Worm (Caenorhabditis elegans): Measurements from ENCODE around the gene phf-15.
"Not testable (repeated sequence)": the region's sequence is repeated elsewhere in the genome, so short reads cannot be mapped to it uniquely, and the experiment has no call there.

phf-15 gene

DNA sequence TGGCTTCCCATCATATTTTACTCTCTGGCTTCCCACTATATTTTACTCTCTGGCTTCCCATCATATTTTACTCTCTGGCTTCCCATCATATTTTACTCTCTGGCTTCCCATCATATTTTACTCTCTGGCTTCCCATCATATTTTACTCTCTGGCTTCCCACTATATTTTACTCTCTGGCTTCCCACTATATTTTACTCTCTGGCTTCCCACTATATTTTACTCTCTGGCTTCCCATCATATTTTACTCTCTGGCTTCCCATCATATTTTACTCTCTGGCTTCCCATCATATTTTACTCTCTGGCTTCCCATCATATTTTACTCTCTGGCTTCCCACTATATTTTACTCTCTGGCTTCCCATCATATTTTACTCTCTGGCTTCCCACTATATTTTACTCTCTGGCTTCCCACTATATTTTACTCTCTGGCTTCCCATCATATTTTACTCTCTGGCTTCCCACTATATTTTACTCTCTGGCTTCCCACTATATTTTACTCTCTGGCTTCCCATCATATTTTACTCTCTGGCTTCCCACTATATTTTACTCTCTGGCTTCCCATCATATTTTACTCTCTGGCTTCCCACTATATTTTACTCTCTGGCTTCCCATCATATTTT, 12.4 kb downstream of the phf-15 start:
- TF ChIP-seq madf-9 (GFP tag; conservative IDR thresholded peaks at IDR 0.05) = 0 out of 2 replicates have a peak, but pooled peaks have one; percentile 52
- TF ChIP-seq F44E2.7 (GFP tag; IDR thresholded peaks at IDR 0.05) = peak; percentile 61; the same call in 1 of the 2 replicates
- TF ChIP-seq php-3 (GFP tag; IDR thresholded peaks at IDR 0.05) = peak; percentile 44; the same call in 1 of the 2 replicates
- TF ChIP-seq madf-5 (GFP tag; IDR thresholded peaks at IDR 0.05) = peak in 1 of 2 experiments; percentile 91; a peak in 2 of 4 replicates
- TF ChIP-seq pha-4 (GFP tag; IDR thresholded peaks at IDR 0.05) = peak; percentile 84; the same call in 1 of the 2 replicates
- not testable (repeated sequence) for TF ChIP-seq pha-4 (tag; optimal IDR thresholded peaks at IDR 0.05)
- TF ChIP-seq Y75B8A.6 (GFP tag; IDR thresholded peaks at IDR 0.05) = 0 out of 2 replicates have a peak, but pooled peaks have one; percentile 69
- peak; percentile 78; the same call in 1 of the 2 replicates for TF ChIP-seq Y105C5A.15 (GFP tag; IDR thresholded peaks at IDR 0.05)
- TF ChIP-seq set-16 (GFP tag; IDR thresholded peaks at IDR 0.05) = peak; percentile 83
- 0 out of 2 replicates have a peak, but pooled peaks have one; percentile 16 for TF ChIP-seq snpc-1.2 (GFP tag; IDR thresholded peaks at IDR 0.05)
- 0 out of 2 replicates have a peak, but pooled peaks have one; percentile 42 for TF ChIP-seq lin-1 (GFP tag; IDR thresholded peaks at IDR 0.05)
- 0 out of 2 replicates have a peak, but pooled peaks have one; percentile 44 for TF ChIP-seq ceh-44 (GFP tag; IDR thresholded peaks at IDR 0.05)

DNA sequence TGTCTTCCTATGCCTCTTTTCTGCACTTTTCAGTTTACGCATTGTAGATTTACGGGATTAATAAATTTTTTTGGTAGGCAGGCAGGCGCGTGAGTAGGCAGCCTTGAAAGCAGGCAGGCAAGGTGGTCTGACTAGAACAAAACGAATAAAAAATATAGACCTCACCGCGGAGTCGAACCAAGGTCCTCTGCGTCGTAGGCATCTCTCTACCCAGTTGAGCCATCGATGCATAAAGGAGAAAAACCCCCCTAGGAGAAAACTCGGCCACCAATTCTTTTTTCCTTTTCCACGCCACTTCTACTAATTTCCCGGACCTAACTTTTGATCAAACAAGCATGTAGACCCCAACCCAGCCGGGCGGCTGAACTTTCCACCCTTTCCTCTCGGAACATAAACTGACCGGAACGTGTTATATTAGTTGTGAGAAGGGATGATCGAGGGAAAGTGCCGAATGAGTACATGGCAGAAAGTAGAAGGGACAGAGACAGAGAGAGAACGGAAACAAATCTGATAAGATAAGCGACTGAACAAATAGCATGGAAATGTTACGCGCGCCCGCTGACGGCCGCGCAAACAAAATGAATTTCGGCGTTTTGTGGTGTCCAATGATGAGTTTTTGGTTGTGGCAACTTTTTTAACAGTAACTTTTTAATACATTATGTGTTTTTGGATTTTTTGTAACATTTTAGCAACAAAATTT, 16.8 kb downstream of the phf-15 start:
- TF ChIP-seq madf-5 (GFP tag; IDR thresholded peaks at IDR 0.05) (0 out of 4 replicates have a peak, but pooled peaks of 1 of the 2 experiments have one; percentile 54), mes-2 (tag; optimal IDR thresholded peaks at IDR 0.05; ENCODE audit: poor library complexity, severe bottlenecking) (peak; percentile 28), aha-1 (tag) (peak; percentile 68), lir-3 (tag; optimal IDR thresholded peaks at IDR 0.05) (no peak), T26A8.4 (GFP tag; IDR thresholded peaks at IDR 0.05) (no peak), F37D6.2 (tag; optimal IDR thresholded peaks at IDR 0.05) (no peak), nhr-237 (tag; optimal IDR thresholded peaks at IDR 0.05) (no peak), nhr-10 (tag; optimal IDR thresholded peaks at IDR 0.05) (no peak), fos-1 (tag; optimal IDR thresholded peaks at IDR 0.05) (no peak), ama-1 (optimal IDR thresholded peaks at IDR 0.05) (no peak), nhr-6 (tag; optimal IDR thresholded peaks at IDR 0.05) (peak; percentile 2), zfp-3 (GFP tag; conservative IDR thresholded peaks at IDR 0.05) (no peak), Y75B8A.6 (GFP tag; IDR thresholded peaks at IDR 0.05) (no peak), F10B5.3 (tag; optimal IDR thresholded peaks at IDR 0.05) (no peak), hlh-11 (tag; optimal IDR thresholded peaks at IDR 0.05) (peak; percentile 51), mxl-3 (GFP tag; optimal IDR thresholded peaks at IDR 0.05) (peak; percentile 55), attf-4 (tag; optimal IDR thresholded peaks at IDR 0.05) (no peak), D1046.2 (GFP tag; IDR thresholded peaks at IDR 0.05) (no peak), ceh-62 (tag; optimal IDR thresholded peaks at IDR 0.05) (no peak), ceh-44 (GFP tag; IDR thresholded peaks at IDR 0.05) (no peak), F44E2.7 (GFP tag; IDR thresholded peaks at IDR 0.05) (no peak), php-3 (GFP tag; IDR thresholded peaks at IDR 0.05) (no peak), lin-15B (tag; optimal IDR thresholded peaks at IDR 0.05) (no peak), Y48G9A.11 (GFP tag; IDR thresholded peaks at IDR 0.05) (no peak), nhr-42 (GFP tag; IDR thresholded peaks at IDR 0.05) (no peak), unc-62 (GFP tag; optimal IDR thresholded peaks at IDR 0.05 in 1 of 2) (no peak), unc-62 (tag; optimal IDR thresholded peaks at IDR 0.05) (no peak), set-16 (GFP tag; IDR thresholded peaks at IDR 0.05) (no peak), ctbp-1 (GFP tag; IDR thresholded peaks at IDR 0.05) (no peak), lim-7 (GFP tag; IDR thresholded peaks at IDR 0.05) (no peak), zfp-2 (tag; optimal IDR thresholded peaks at IDR 0.05) (no peak), daf-8 (GFP tag; IDR thresholded peaks at IDR 0.05) (no peak), F49E8.2 (tag; optimal IDR thresholded peaks at IDR 0.05; ENCODE audit: borderline replicate concordance) (no peak), vab-7 (GFP tag; IDR thresholded peaks at IDR 0.05) (no peak), ztf-7 (tag; optimal IDR thresholded peaks at IDR 0.05) (no peak), skn-1 (tag; optimal IDR thresholded peaks at IDR 0.05) (no peak), ceh-28 (tag; optimal IDR thresholded peaks at IDR 0.05) (no peak), dve-1 (tag; optimal IDR thresholded peaks at IDR 0.05; ENCODE audit: insufficient read depth) (peak; percentile 17), mdl-1 (tag; optimal IDR thresholded peaks at IDR 0.05) (peak in 1 of 2 experiments; percentile 25), R02D3.7 (tag; optimal IDR thresholded peaks at IDR 0.05) (no peak), nhr-77 (tag; optimal IDR thresholded peaks at IDR 0.05) (no peak)

Measured in whole organism, L4 larva.